Fruit fly (Drosophila melanogaster) Kc167 (cell line): ENCODE measurements around the gene DNAlig3.

Experiments used
- Myc ChIP-seq: fragments of >200 bp; optimal IDR thresholded peaks from 2 replicates; lab custom pipeline; 2017; ENCODE audit warnings: missing external identifiers
- h ChIP-seq: fragments of >200 bp; optimal IDR thresholded peaks from 3 replicates; lab custom pipeline; 2018; ENCODE audit warnings: missing external identifiers
- insv ChIP-seq: fragments of >200 bp; optimal IDR thresholded peaks from 3 replicates; lab custom pipeline; 2018; ENCODE audit warnings: missing external identifiers

DNA sequence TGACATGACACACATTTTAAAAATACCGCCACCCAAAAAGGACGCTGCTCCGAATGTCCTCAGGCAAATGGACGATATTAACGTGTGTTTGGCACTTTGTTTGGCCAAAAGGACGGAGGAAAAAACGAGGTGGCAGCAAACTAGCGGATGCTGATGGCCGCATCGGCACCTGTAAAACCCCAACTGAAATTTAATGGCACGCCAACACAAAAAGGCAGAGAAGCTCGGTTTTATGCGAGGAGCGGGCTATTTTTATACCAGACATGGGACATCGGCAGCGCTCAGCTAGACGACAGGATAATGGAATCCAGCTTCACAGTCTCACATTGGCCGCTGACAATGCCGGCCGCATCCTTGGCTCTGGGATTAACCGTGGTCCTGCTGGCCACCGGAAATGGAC lies 15.7 kb downstream of the DNAlig3 start, which contains the start of gene Sol1:
- no peak for TF ChIP-seq h (lab: Kevin White, UChicago)
- no peak for TF ChIP-seq Myc (lab: Kevin White, UChicago)
- TF ChIP-seq insv (lab: Kevin White, UChicago): no peak
